Fruit fly (Drosophila melanogaster) whole organism: Measurements from ENCODE around the gene CG13992.

Experiments
- CG8478 ChIP-seq: fragments of >200 bp; optimal IDR thresholded peaks from 2 replicates; lab custom pipeline; 2018; ENCODE audit warnings: inconsistent platforms
- Dll ChIP-seq: fragments of >200 bp; optimal IDR thresholded peaks from 2 replicates; lab custom pipeline; 2017
- EcR ChIP-seq, 2 experiments: fragments of >200 bp; optimal IDR thresholded peaks; 2 replicates each; lab custom pipeline; 2017; ENCODE audit warnings: missing biosample characterization in 2 of 2, missing genetic modification characterization in 2 of 2, missing genetic modification reagents in 2 of 2
- pan ChIP-seq: fragments of >200 bp; optimal IDR thresholded peaks from 2 replicates; lab custom pipeline; 2017
- psq ChIP-seq: fragments of >200 bp; optimal IDR thresholded peaks from 2 replicates; lab custom pipeline; 2017
- usp ChIP-seq: fragments of >200 bp; optimal IDR thresholded peaks from 2 replicates; lab custom pipeline; 2017; ENCODE audit warnings: missing biosample characterization, missing genetic modification characterization, mixed read lengths

The CG13992 gene

DNA sequence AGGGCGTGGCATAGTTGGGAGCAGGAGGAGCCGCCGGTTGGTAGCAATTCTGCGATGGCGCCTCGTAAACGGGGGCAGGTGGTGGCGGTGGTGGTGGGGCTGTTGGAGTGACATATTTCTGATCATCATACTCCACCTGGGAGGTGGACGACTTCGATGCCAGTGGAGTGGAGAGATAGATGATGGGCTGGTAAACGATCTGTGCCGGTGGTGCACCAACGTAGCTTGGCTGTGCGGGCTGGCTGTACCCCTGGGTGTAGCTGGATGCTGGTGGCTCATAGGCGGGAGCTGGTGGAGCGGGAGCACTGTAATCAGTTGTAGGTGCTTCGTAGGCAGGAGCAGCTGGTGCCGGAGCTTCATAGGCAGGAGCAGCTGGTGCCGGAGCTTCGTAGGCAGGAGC lies 4.3 kb downstream of the CG13992 start:
- TF ChIP-seq usp: no peak
- no peak for TF ChIP-seq Dll (lab: Kevin White, UChicago)
- TF ChIP-seq psq (lab: Kevin White, UChicago): no peak
- no peak for TF ChIP-seq pan (lab: Kevin White, UChicago)
- TF ChIP-seq CG8478 (lab: Kevin White, UChicago): no peak
- no peak for TF ChIP-seq EcR (GFP tag; optimal IDR thresholded peaks at IDR 0.05; lab: Kevin White, UChicago)

DNA sequence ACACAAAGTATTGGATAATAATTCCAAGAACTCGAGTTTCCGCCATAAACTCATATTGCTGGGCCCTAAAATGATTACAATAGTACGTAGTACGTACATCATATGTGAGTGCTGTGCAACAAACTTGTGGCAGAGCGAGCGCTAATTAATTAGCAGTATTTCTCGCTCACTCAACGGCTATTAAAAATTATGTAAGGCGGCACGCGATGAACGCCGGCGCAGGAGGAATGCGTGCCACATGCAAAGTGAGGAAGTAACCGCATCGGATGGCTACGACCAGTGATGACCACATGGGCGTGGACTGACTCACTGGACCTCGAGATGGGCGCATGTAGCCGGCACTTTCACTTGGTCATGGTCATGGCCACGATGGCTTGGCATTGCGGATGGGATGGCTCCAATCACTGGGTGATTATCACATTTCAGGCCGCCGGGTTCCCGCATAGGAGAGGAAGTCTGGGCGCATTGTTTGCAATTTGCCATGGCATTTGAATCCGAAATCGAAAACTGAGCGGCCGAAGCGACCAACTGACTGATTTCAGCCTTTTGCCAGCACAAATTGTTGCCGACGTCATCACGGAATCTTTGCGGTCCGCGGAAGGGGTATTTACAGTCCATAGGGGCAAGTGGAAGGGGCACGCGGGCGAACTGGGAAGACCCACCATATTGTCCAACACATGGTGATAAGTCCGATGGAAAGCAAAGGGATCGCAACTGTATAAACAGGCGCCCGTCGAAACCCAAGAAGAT lies 6.2 kb downstream of the CG13992 start:
- TF ChIP-seq pan (lab: Kevin White, UChicago): no peak
- no peak for TF ChIP-seq usp
- TF ChIP-seq psq (lab: Kevin White, UChicago): no peak
- TF ChIP-seq Dll (lab: Kevin White, UChicago): no peak
- no peak for TF ChIP-seq CG8478 (lab: Kevin White, UChicago)
- TF ChIP-seq EcR (GFP tag; optimal IDR thresholded peaks at IDR 0.05; lab: Kevin White, UChicago): no peak

DNA sequence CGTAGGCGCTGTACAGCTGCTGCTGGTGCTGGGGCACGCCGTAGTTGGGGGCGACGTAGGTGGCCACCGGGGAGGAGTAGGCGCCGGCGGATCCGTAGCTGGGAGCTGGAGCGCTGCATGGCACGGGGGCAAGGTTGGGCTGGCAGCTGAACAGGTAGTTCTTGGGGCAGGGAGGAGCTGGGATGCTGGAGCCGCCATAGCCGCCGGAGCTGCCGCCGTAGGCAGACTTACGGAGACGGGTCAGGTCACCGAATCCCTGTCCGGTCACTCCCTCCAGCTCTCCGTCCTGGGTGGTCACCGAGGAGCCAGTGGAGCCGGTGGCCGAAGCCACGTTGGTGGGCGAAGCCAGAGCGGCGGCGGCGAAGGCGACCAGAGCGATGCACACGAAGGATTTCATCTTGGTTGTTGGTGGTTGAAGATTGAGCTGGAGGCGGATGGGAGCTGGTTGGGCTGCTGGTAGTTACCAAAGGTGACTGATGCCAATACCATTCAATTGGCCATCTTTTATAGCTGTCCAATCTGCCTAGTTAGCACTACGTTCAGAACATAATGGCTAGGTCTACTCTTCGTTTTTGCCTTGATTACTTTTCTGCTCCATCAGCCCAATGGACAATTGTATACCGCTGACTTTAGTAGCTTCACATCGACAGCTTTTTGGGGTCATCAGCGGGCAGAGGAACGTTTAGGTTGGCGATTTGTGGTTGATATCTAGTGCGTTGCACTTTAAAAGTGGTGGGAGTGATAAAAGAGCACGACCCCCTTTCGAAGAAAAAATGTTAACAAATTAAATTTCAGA lies 7.5 kb downstream of the CG13992 start, which contains the start of gene Vm26Aa:
Vm26Aa (minus strand) TSS at position 478 of the 796 bp plus-strand sequence.
- TF ChIP-seq Dll (lab: Kevin White, UChicago) (no peak), psq (lab: Kevin White, UChicago) (no peak), usp (no peak), pan (lab: Kevin White, UChicago) (no peak), CG8478 (lab: Kevin White, UChicago) (no peak), EcR (GFP tag; optimal IDR thresholded peaks at IDR 0.05; lab: Kevin White, UChicago) (no peak)

DNA sequence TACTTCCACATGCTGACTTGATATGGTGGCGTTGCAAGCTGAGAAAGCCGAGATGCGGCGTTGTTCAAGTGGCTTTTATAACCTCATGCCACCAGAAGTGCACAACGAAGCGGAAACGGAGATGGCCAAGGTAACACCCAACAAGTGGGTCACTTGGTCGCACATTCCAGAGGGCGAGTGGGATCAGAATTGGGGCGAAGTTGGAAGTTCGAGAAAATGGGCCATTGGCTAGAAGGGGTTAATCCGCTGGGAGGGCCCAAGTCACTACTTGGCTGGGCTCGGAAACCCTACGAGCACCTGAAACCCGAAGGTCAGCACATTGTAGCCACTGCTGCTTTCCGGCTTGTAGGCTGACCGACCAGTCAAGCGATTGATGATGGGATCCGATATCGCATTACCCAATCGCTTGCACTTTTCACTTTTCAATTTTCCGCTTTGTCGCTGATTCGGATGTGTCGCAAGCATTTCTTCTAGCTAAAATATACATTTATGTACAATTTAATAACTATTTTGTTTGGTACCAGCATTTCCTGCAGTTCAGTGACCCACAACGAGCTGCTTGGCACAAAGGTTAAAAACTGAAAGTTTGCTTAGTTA lies 8.9 kb downstream of the CG13992 start, which contains the start of gene Vm26Ac:
Vm26Ac (minus strand) TSS at position 51 of the 597 bp plus-strand sequence.
- TF ChIP-seq pan (lab: Kevin White, UChicago): no peak
- TF ChIP-seq Dll (lab: Kevin White, UChicago): no peak
- no peak for TF ChIP-seq CG8478 (lab: Kevin White, UChicago)
- no peak for TF ChIP-seq psq (lab: Kevin White, UChicago)
- TF ChIP-seq EcR (GFP tag; optimal IDR thresholded peaks at IDR 0.05; lab: Kevin White, UChicago): no peak
- TF ChIP-seq usp: no peak

DNA sequence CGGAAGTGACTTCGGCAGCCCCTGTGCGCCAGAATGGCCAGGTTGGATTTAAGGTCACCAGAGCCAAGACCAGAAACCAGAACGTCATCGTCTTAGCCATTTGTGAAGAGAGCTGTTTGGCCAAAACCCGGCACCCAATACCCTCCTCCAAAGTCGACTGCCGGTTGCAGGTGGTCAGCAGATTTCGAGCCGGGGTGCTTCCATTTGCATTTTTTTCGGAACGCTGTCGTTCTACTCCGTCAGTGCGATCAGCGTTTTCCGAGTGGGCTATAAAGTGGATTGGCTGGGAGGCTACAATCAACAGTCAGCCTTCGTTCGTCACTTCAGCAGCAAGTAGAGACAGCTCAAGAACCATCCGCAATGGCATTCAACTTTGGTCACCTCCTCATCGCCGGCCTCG lies 10.8 kb downstream of the CG13992 start, which contains the start of the genes CG13998 and Vm26Ab:
CG13998 (minus strand) TSS at position 114 of the 400 bp plus-strand sequence.
Vm26Ab (plus strand) TSS at position 299 of the 400 bp plus-strand sequence.
- TF ChIP-seq Dll (lab: Kevin White, UChicago) (no peak), pan (lab: Kevin White, UChicago) (no peak), psq (lab: Kevin White, UChicago) (no peak), CG8478 (lab: Kevin White, UChicago) (no peak), EcR (GFP tag; optimal IDR thresholded peaks at IDR 0.05; lab: Kevin White, UChicago) (no peak), usp (no peak)

DNA sequence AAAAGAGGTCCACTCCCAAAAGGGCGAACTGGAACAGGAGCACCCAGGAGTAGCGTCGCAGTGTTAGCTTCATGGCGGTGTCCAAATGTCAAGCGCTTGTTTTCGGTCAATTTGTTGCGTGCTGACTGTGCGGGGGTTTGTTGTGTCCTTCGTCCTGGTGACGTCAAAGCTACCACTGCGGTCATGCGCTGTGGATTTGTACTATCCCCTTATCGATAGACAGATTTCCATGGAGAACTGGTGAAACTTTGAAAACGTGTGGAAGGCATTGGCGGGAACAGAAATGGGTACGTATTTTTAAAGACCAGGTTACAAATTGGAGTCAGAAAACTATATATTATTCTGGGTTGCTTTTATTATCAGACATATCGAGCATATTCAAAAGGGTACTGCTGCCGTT lies 11.4 kb downstream of the CG13992 start, which contains the start of gene CG13999:
CG13999 (minus strand) TSS at position 314 of the 400 bp plus-strand sequence.
- no peak for TF ChIP-seq CG8478 (lab: Kevin White, UChicago)
- no peak for TF ChIP-seq Dll (lab: Kevin White, UChicago)
- no peak for TF ChIP-seq usp
- no peak for TF ChIP-seq EcR (GFP tag; optimal IDR thresholded peaks at IDR 0.05; lab: Kevin White, UChicago)
- no peak for TF ChIP-seq pan (lab: Kevin White, UChicago)
- TF ChIP-seq psq (lab: Kevin White, UChicago): no peak

DNA sequence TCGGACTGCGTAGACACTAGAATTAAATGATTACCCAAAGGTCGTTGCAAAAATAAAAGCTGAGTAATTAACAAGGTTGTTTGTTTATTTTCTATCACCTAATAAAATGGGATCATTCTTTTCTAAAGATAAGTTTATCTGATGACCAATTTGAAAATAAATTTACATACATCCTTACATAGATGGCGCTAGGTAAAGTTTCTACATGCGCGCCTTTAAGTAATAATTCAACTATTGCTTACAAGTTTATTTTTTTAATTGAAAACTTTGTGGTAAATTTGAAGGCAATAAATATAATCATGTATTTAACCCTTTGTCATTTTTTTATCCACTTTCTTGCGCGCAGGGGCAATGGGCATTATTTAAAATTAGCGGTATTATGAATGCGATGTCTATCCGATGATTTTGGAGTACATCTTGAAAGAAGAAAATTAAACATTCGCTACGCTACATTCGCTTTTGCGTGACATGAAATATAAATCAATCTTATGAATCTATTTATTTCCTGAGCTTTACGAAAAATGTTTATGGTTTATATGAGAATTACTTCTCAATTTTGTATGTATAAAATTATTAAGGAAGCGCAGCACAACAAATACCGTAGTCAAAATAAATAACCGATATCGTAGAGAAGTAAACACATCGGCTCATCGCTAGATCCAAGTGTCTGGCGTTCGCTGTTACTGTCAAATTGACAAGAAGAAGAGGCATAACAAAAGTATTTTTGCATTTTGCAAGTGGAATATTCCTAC lies 18.6 kb downstream of the CG13992 start, which contains the start of gene CG9044:
CG9044 (plus strand) TSS at position 676 of the 752 bp plus-strand sequence.
- no peak for TF ChIP-seq pan (lab: Kevin White, UChicago)
- no peak for TF ChIP-seq psq (lab: Kevin White, UChicago)
- no peak for TF ChIP-seq EcR (GFP tag; optimal IDR thresholded peaks at IDR 0.05; lab: Kevin White, UChicago)
- no peak for TF ChIP-seq Dll (lab: Kevin White, UChicago)
- no peak for TF ChIP-seq usp

DNA sequence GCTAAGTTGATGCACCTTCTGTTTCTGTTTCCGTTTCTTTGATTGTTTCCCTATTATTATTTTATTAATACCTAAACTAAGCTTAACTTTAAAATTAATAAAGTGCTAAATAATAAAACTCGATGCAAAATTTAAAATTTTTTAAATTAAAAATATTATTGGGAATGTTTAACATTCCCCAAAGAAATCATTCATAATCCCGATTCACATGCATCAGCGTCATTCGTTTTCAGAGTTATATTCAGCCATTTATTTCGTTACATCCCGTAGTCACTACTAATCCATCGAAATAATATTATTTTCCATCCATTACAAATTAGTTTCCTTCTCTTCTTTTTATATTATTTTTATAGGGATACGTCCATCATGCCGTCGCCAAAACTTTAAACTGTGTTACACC lies 20.0 kb downstream of the CG13992 start:
- TF ChIP-seq EcR (GFP tag; optimal IDR thresholded peaks at IDR 0.05; lab: Kevin White, UChicago) (no peak), CG8478 (lab: Kevin White, UChicago) (no peak), Dll (lab: Kevin White, UChicago) (no peak), psq (lab: Kevin White, UChicago) (no peak), pan (lab: Kevin White, UChicago) (no peak), usp (no peak)

DNA sequence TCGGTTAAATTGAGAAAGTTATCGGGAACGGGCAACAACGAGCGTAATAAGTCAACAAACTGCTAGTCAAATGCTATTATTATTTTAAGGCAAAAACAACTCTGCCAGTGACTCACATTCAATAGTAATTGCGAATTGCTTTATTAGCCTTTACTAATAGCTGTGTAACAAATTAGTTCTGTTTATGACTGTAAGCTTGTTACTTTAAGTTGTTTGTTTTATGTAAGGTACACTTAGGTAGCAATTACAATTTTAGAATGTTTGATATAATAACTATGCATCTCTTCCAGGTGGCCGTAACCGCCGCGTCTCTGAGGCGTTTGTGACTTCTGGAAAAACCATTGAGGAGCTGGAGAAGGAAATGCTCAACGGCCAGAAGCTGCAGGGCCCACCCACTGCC lies 20.8 kb downstream of the CG13992 start:
- TF ChIP-seq EcR (GFP tag; optimal IDR thresholded peaks at IDR 0.05; lab: Kevin White, UChicago): no peak
- no peak for TF ChIP-seq usp
- TF ChIP-seq CG8478 (lab: Kevin White, UChicago): no peak
- no peak for TF ChIP-seq pan (lab: Kevin White, UChicago)
- TF ChIP-seq Dll (lab: Kevin White, UChicago): no peak
